Fruit fly (Drosophila melanogaster): ENCODE data around the gene dop.

The dop gene

dm6 chr3L:15587445-15588381 lies 21.9 kb downstream of the dop start, which contains the start of gene CG7656 (continued):
- TF ChIP-seq Dad (GFP tag; optimal IDR thresholded peaks at IDR 0.05) = peak; percentile 68
- 0 out of 2 replicates have a peak, but pooled peaks have one; percentile 50 for TF ChIP-seq CG32767 (GFP tag; IDR thresholded peaks at IDR 0.05)
- TF ChIP-seq crol (GFP tag; IDR thresholded peaks at IDR 0.05) = no peak
- TF ChIP-seq az2 (GFP tag; optimal IDR thresholded peaks at IDR 0.05) = peak; percentile 41
- peak; percentile 79 for TF ChIP-seq CG1603 (tag; optimal IDR thresholded peaks at IDR 0.05)
- no peak for TF ChIP-seq jigr1 (GFP tag; IDR thresholded peaks at IDR 0.05)
- TF ChIP-seq CG17328 (GFP tag; IDR thresholded peaks at IDR 0.05) = peak; percentile 57
- TF ChIP-seq Sox100B (GFP tag; optimal IDR thresholded peaks at IDR 0.05) = no peak
- no peak for TF ChIP-seq tgo (GFP tag; IDR thresholded peaks at IDR 0.05)
- TF ChIP-seq pb (GFP tag; optimal IDR thresholded peaks at IDR 0.05) = peak; percentile 56
- peak; percentile 86 for TF ChIP-seq MBD-R2 (GFP tag; IDR thresholded peaks at IDR 0.05)
- no peak for TF ChIP-seq sens-2 (GFP tag; IDR thresholded peaks at IDR 0.05)
- no peak for TF ChIP-seq insv (GFP tag; optimal IDR thresholded peaks at IDR 0.05)
- TF ChIP-seq bsh (GFP tag; optimal IDR thresholded peaks at IDR 0.05) = peak in 1 of 2 experiments; percentile 34
- no peak for TF ChIP-seq CG15073 (GFP tag; optimal IDR thresholded peaks at IDR 0.05)
- 0 out of 3 replicates have a peak, but pooled peaks have one; percentile 47 for TF ChIP-seq CG2889 (GFP tag; IDR thresholded peaks at IDR 0.05)
- TF ChIP-seq Tbp (GFP tag; optimal IDR thresholded peaks at IDR 0.05) = no peak
- peak; percentile 74 for TF ChIP-seq kay (GFP tag; optimal IDR thresholded peaks at IDR 0.05)
- peak; percentile 35 for TF ChIP-seq CG13424 (tag; optimal IDR thresholded peaks at IDR 0.05)
- TF ChIP-seq CG7745 (tag; optimal IDR thresholded peaks at IDR 0.05) = no peak
- TF ChIP-seq ase (GFP tag; IDR thresholded peaks at IDR 0.05) = peak; percentile 28; the same call in 1 of the 3 replicates
- TF ChIP-seq caup (GFP tag; optimal IDR thresholded peaks at IDR 0.05; ENCODE audit: severe bottlenecking) = peak; percentile 44
- peak; percentile 74 for TF ChIP-seq CG13624 (GFP tag; optimal IDR thresholded peaks at IDR 0.05)
- no peak for TF ChIP-seq Dip2 (GFP tag; IDR thresholded peaks at IDR 0.05)
- peak; percentile 82 for TF ChIP-seq zfh2 (GFP tag; optimal IDR thresholded peaks at IDR 0.05)
- no peak for TF ChIP-seq sug (tag; optimal IDR thresholded peaks at IDR 0.05)
- peak; percentile 95 for TF ChIP-seq sens (GFP tag)
- TF ChIP-seq CG10209 (GFP tag; optimal IDR thresholded peaks at IDR 0.05) = peak; percentile 22
- no peak for TF ChIP-seq inv (GFP tag; IDR thresholded peaks at IDR 0.05; ENCODE audit: partially characterized antibody)
- TF ChIP-seq ci (GFP tag; IDR thresholded peaks at IDR 0.05) = peak; percentile 82
- no peak for TF ChIP-seq CG6791 (GFP tag; IDR thresholded peaks at IDR 0.05; ENCODE audit: partially characterized antibody)
- peak; percentile 84 for TF ChIP-seq CG12155 (GFP tag; optimal IDR thresholded peaks at IDR 0.05)
- peak; percentile 32; the same call in 1 of the 2 replicates for TF ChIP-seq gsb (GFP tag; IDR thresholded peaks at IDR 0.05)
- TF ChIP-seq Chrac-16 (GFP tag; optimal IDR thresholded peaks at IDR 0.05) = peak; percentile 79
- TF ChIP-seq chm (GFP tag; IDR thresholded peaks at IDR 0.05) = peak; percentile 75
- no peak for TF ChIP-seq CG2678 (tag; optimal IDR thresholded peaks at IDR 0.05)
- TF ChIP-seq CG13775 (GFP tag; optimal IDR thresholded peaks at IDR 0.05) = peak; percentile 45
- peak; percentile 51 for TF ChIP-seq CG1602 (GFP tag; optimal IDR thresholded peaks at IDR 0.05)
- TF ChIP-seq slbo (GFP tag; IDR thresholded peaks at IDR 0.05) = peak; percentile 82
- TF ChIP-seq CG16863 (GFP tag; optimal IDR thresholded peaks at IDR 0.05) = peak; percentile 68
- TF ChIP-seq Usf (GFP tag; optimal IDR thresholded peaks at IDR 0.05) = no peak
- no peak for TF ChIP-seq z (GFP tag; IDR thresholded peaks at IDR 0.05)
- TF ChIP-seq CG8765 (GFP tag; IDR thresholded peaks at IDR 0.05) = peak; percentile 23; the same call in 1 of the 2 replicates
- TF ChIP-seq CG9609 (GFP tag; optimal IDR thresholded peaks at IDR 0.05) = peak; percentile 71
- peak; percentile 17 for TF ChIP-seq CG10979 (tag; optimal IDR thresholded peaks at IDR 0.05)
- TF ChIP-seq gcm (GFP tag; optimal IDR thresholded peaks at IDR 0.05) = no peak
- TF ChIP-seq Opbp (GFP tag; IDR thresholded peaks at IDR 0.05; ENCODE audit: partially characterized antibody) = no peak
- TF ChIP-seq row (GFP tag; IDR thresholded peaks at IDR 0.05) = peak; percentile 96
- TF ChIP-seq Dek (tag; optimal IDR thresholded peaks at IDR 0.05) = peak; percentile 66

Data from whole organism, embryonic.